Fruit fly (Drosophila melanogaster) whole organism, embryonic: ENCODE measurements around the gene Chd64.
A peak's percentile ranks its signal among the peaks of the same experiment; 100 is the strongest.

Source experiments
- Bdp1 ChIP-seq: fragments of 200-800 bp; sonication (Bioruptor generic); optimal IDR thresholded peaks from 3 replicates; lab custom pipeline; 2016; ENCODE audit warnings: missing biosample characterization, missing genetic modification characterization
- CG13296 ChIP-seq: fragments of 200-800 bp; sonication (Bioruptor generic); optimal IDR thresholded peaks from 3 replicates; lab custom pipeline; 2018; ENCODE audit warnings: missing biosample characterization, mild to moderate bottlenecking, missing genetic modification characterization
- CG13424 ChIP-seq: fragments of 200-800 bp; sonication (Bioruptor generic); optimal IDR thresholded peaks from 2 replicates; lab custom pipeline; 2019; ENCODE audit warnings: missing biosample characterization, mild to moderate bottlenecking, missing genetic modification characterization, moderate library complexity
- CG14441 ChIP-seq: fragments of 200-800 bp; sonication (Bioruptor generic); IDR thresholded peaks from 2 replicates; pipeline ENCODE4 v1.3.6; 2022; ENCODE audit warnings: missing biosample characterization, missing genetic modification characterization
- CG15269 ChIP-seq: fragments of 200-800 bp; sonication (Bioruptor generic); optimal IDR thresholded peaks from 2 replicates; lab custom pipeline; 2018; ENCODE audit warnings: missing biosample characterization, mild to moderate bottlenecking, missing genetic modification characterization, moderate library complexity
- CG15696 ChIP-seq: fragments of 200-800 bp; sonication (Bioruptor generic); optimal IDR thresholded peaks from 2 replicates; lab custom pipeline; 2019; ENCODE audit warnings: missing biosample characterization, mild to moderate bottlenecking, missing genetic modification characterization, moderate library complexity
- CG3065 ChIP-seq: fragments of 200-800 bp; sonication (Bioruptor generic); optimal IDR thresholded peaks from 2 replicates; lab custom pipeline; 2016; ENCODE audit warnings: missing biosample characterization, missing genetic modification characterization
- CG3407 ChIP-seq: fragments of 200-800 bp; sonication (Bioruptor generic); optimal IDR thresholded peaks from 2 replicates; lab custom pipeline; 2018; ENCODE audit warnings: missing biosample characterization, mild to moderate bottlenecking, missing genetic modification characterization
- CG3995 ChIP-seq: fragments of 200-800 bp; sonication (Bioruptor generic); optimal IDR thresholded peaks from 3 replicates; lab custom pipeline; 2016; ENCODE audit warnings: missing biosample characterization, missing genetic modification characterization
- CG4820 ChIP-seq: fragments of 200-800 bp; sonication (Bioruptor generic); optimal IDR thresholded peaks from 3 replicates; lab custom pipeline; 2016; ENCODE audit warnings: missing biosample characterization, missing genetic modification characterization
- CG6654 ChIP-seq: fragments of 200-800 bp; sonication (Bioruptor generic); optimal IDR thresholded peaks from 2 replicates; lab custom pipeline; 2017; ENCODE audit warnings: missing biosample characterization, mild to moderate bottlenecking, missing genetic modification characterization
- CG7372 ChIP-seq: fragments of 200-800 bp; sonication (Bioruptor generic); IDR thresholded peaks from 2 replicates; pipeline ENCODE4 v1.3.6; 2022; ENCODE audit warnings: missing biosample characterization, missing genetic modification characterization
- CG8089 ChIP-seq: fragments of 200-800 bp; sonication (Bioruptor generic); optimal IDR thresholded peaks from 3 replicates; lab custom pipeline; 2016; ENCODE audit warnings: missing biosample characterization, missing genetic modification characterization
- CG8290 ChIP-seq, 3 experiments: fragments of 200-800 bp; sonication (Bioruptor generic); optimal IDR thresholded peaks; 2 replicates each; lab custom pipeline; 2016 to 2019; ENCODE audit warnings: missing biosample characterization in 3 of 3, missing genetic modification characterization in 3 of 3, mild to moderate bottlenecking in 2 of 3, moderate library complexity in 1 of 3
- D ChIP-seq, 2 experiments: fragments of 200-800 bp in 1 of 2; fragments of >200 bp in 1 of 2; sonication (Bioruptor generic) in 1 of 2; optimal IDR thresholded peaks; 2 replicates in 1 of 2; 3 replicates in 1 of 2; lab custom pipeline; 2017; ENCODE audit warnings: mild to moderate bottlenecking in 1 of 2, missing biosample characterization in 1 of 2, missing genetic modification characterization in 1 of 2, missing genetic modification reagents in 1 of 2
- D19A ChIP-seq: fragments of 200-800 bp; optimal IDR thresholded peaks from 3 replicates; lab custom pipeline; 2019; ENCODE audit warnings: missing biosample characterization, mild to moderate bottlenecking, missing genetic modification characterization, moderate library complexity
- Doc2 ChIP-seq: fragments of 200-800 bp; sonication (Bioruptor generic); IDR thresholded peaks from 2 replicates; pipeline ENCODE4 v1.3.6; 2022; ENCODE audit warnings: missing biosample characterization, missing genetic modification characterization
- Fer1 ChIP-seq: fragments of 200-800 bp; sonication (Bioruptor generic); optimal IDR thresholded peaks from 2 replicates; lab custom pipeline; 2017; ENCODE audit warnings: missing biosample characterization, mild to moderate bottlenecking, missing genetic modification characterization
- Hmr ChIP-seq: fragments of 200-800 bp; sonication (Bioruptor generic); optimal IDR thresholded peaks from 3 replicates; lab custom pipeline; 2017; ENCODE audit warnings: mild to moderate bottlenecking, missing biosample characterization, missing genetic modification reagents, missing genetic modification characterization
- Nf-YB ChIP-seq: fragments of 200-800 bp; sonication (Bioruptor generic); optimal IDR thresholded peaks from 3 replicates; lab custom pipeline; 2019; ENCODE audit warnings: missing biosample characterization, mild to moderate bottlenecking, missing genetic modification characterization, moderate library complexity
- Oaz ChIP-seq: fragments of 200-800 bp; sonication (Bioruptor generic); IDR thresholded peaks from 2 replicates; pipeline ENCODE4 v1.3.6; 2022; ENCODE audit warnings: missing biosample characterization, missing genetic modification characterization
- Rx ChIP-seq: fragments of 200-800 bp; sonication (Bioruptor generic); IDR thresholded peaks from 2 replicates; pipeline ENCODE4 v1.3.6; 2022; ENCODE audit warnings: missing biosample characterization, missing genetic modification characterization
- Scr ChIP-seq: fragments of 200-800 bp; sonication (Bioruptor generic); IDR thresholded peaks from 2 replicates; pipeline ENCODE4 v1.3.6; 2022; ENCODE audit warnings: missing biosample characterization, missing genetic modification characterization; ENCODE audit not compliant: partially characterized antibody
- Tbp ChIP-seq: fragments of >200 bp; optimal IDR thresholded peaks from 2 replicates; lab custom pipeline; 2018; ENCODE audit warnings: missing biosample characterization, missing genetic modification characterization
- ato ChIP-seq: fragments of 200-800 bp; sonication (Bioruptor generic); IDR thresholded peaks from 2 replicates; pipeline ENCODE4 v1.3.6; 2022; ENCODE audit warnings: missing biosample characterization, missing genetic modification characterization; ENCODE audit not compliant: partially characterized antibody
- az2 ChIP-seq: fragments of 200-800 bp; sonication (Bioruptor generic); optimal IDR thresholded peaks from 3 replicates; lab custom pipeline; 2016; ENCODE audit warnings: missing biosample characterization, missing genetic modification characterization
- chif ChIP-seq, 2 experiments: fragments of 200-800 bp; sonication (Bioruptor generic); optimal IDR thresholded peaks; 3 replicates each; lab custom pipeline; 2016; ENCODE audit warnings: missing biosample characterization in 2 of 2, missing genetic modification characterization in 2 of 2
- chm ChIP-seq: fragments of 200-800 bp; sonication (Bioruptor generic); IDR thresholded peaks from 2 replicates; pipeline ENCODE4 v1.3.6; 2022; ENCODE audit warnings: missing biosample characterization, missing genetic modification characterization
- danr ChIP-seq: fragments of 200-800 bp; sonication (Bioruptor generic); IDR thresholded peaks from 2 replicates; pipeline ENCODE4 v1.3.6; 2022; ENCODE audit warnings: missing biosample characterization, missing genetic modification characterization
- dimm ChIP-seq: fragments of 200-800 bp; sonication (Bioruptor generic); IDR thresholded peaks from 2 replicates; pipeline ENCODE4 v1.3.6; 2022; ENCODE audit warnings: missing biosample characterization, missing genetic modification characterization
- dm ChIP-seq: fragments of 200-800 bp; sonication (Bioruptor generic); optimal IDR thresholded peaks from 3 replicates; lab custom pipeline; 2016; ENCODE audit warnings: missing biosample characterization, missing genetic modification characterization
- dysf ChIP-seq: fragments of 200-800 bp; sonication (Bioruptor generic); IDR thresholded peaks from 3 replicates; pipeline ENCODE4 v1.3.6; 2022; ENCODE audit warnings: missing biosample characterization, missing genetic modification characterization
- emc ChIP-seq: fragments of 200-800 bp; sonication (Bioruptor generic); optimal IDR thresholded peaks from 2 replicates; lab custom pipeline; 2016; ENCODE audit warnings: missing biosample characterization, missing genetic modification characterization
- exex ChIP-seq: fragments of 200-800 bp; sonication (Bioruptor generic); optimal IDR thresholded peaks from 4 replicates; lab custom pipeline; 2018; ENCODE audit warnings: missing biosample characterization, mild to moderate bottlenecking, missing genetic modification characterization, moderate library complexity
- fu2 ChIP-seq: fragments of 200-800 bp; sonication (Bioruptor generic); optimal IDR thresholded peaks from 2 replicates; lab custom pipeline; 2016; ENCODE audit warnings: missing biosample characterization, missing genetic modification characterization
- gem ChIP-seq: fragments of 200-800 bp; sonication (Bioruptor generic); optimal IDR thresholded peaks from 2 replicates; lab custom pipeline; 2019; ENCODE audit warnings: missing biosample characterization, mild to moderate bottlenecking, missing genetic modification characterization, moderate library complexity
- hbn ChIP-seq: fragments of 200-800 bp; sonication (Bioruptor generic); IDR thresholded peaks from 2 replicates; pipeline ENCODE4 v1.3.6; 2022; ENCODE audit warnings: missing biosample characterization, missing genetic modification characterization; ENCODE audit not compliant: partially characterized antibody
- jigr1 ChIP-seq: fragments of 200-800 bp; sonication (Bioruptor generic); IDR thresholded peaks from 3 replicates; pipeline ENCODE4 v1.3.6; 2022; ENCODE audit warnings: missing biosample characterization, missing genetic modification characterization
- kay ChIP-seq: fragments of 200-800 bp; sonication (Bioruptor generic); optimal IDR thresholded peaks from 2 replicates; lab custom pipeline; 2016; ENCODE audit warnings: missing biosample characterization, missing genetic modification characterization
- oc ChIP-seq: fragments of 200-800 bp; sonication (Bioruptor generic); optimal IDR thresholded peaks from 2 replicates; lab custom pipeline; 2018; ENCODE audit warnings: missing biosample characterization, mild to moderate bottlenecking, missing genetic modification characterization, moderate library complexity
- onecut ChIP-seq: fragments of 200-800 bp; sonication (Bioruptor generic); IDR thresholded peaks from 2 replicates; pipeline ENCODE4 v1.3.6; 2022; ENCODE audit warnings: missing biosample characterization, missing genetic modification characterization
- pb ChIP-seq: fragments of 200-800 bp; sonication (Bioruptor generic); optimal IDR thresholded peaks from 3 replicates; lab custom pipeline; 2016; ENCODE audit warnings: missing biosample characterization, missing genetic modification characterization
- pfk ChIP-seq: fragments of 200-800 bp; sonication (Bioruptor generic); optimal IDR thresholded peaks from 2 replicates; lab custom pipeline; 2018; ENCODE audit warnings: missing biosample characterization, mild to moderate bottlenecking, missing genetic modification characterization, moderate library complexity
- sens-2 ChIP-seq: fragments of 200-800 bp; sonication (Bioruptor generic); IDR thresholded peaks from 2 replicates; pipeline ENCODE4 v1.3.6; 2022; ENCODE audit warnings: missing biosample characterization, missing genetic modification characterization
- slp2 ChIP-seq: fragments of 200-800 bp; sonication (Bioruptor generic); optimal IDR thresholded peaks from 2 replicates; lab custom pipeline; 2016; ENCODE audit warnings: missing biosample characterization, missing genetic modification characterization
- stc ChIP-seq: fragments of 200-800 bp; sonication (Bioruptor generic); IDR thresholded peaks from 2 replicates; pipeline ENCODE4 v1.3.6; 2022; ENCODE audit warnings: missing biosample characterization, missing genetic modification characterization
- wek ChIP-seq: fragments of 200-800 bp; sonication (Bioruptor generic); optimal IDR thresholded peaks from 3 replicates; lab custom pipeline; 2018; ENCODE audit warnings: missing biosample characterization, mild to moderate bottlenecking, missing genetic modification characterization, moderate library complexity
- zen ChIP-seq: fragments of 200-800 bp; sonication (Bioruptor generic); optimal IDR thresholded peaks from 3 replicates; lab custom pipeline; 2018; ENCODE audit warnings: missing biosample characterization, mild to moderate bottlenecking, missing genetic modification characterization, moderate library complexity

The Chd64 gene

DNA sequence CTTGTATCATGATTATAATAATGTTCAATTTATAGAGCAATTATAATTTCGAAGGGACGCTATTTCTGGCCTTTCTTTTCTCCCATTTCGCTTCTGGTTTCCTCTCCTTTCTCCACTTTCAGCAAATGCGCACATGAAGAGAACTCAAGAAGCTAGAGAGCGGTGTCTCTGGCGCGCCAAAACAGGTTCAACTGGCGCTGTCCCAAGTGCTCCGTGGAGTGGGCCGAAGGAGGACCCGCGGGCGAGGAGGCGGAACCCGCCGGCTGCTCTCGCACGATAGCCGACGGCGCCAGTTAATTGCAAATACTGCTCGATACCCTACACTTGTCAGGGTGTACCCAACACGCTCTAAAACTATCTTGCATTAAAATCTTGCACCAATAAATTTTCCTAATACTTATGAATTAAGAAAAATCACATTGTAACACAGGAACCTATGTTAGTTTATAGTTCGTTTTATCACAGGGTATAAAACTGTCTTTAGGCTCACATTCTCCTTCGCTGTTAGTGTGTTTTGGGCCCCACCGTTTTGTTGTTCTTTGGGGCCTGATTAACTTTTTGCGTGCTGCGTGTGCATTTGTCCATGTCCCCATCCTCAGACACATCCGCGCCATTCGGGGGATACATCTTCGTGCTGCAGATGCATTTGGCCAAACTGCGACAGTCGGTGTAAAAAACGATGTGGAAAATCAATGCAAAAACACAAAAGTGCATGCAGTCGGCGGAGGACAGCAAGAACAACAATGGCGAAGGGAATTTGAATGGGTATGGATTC is 51.8 kb downstream of the Chd64 start (continued):
- TF ChIP-seq CG15269 (tag; lab: Kevin White, UChicago) (peak; percentile 92), CG13296 (GFP tag; lab: Kevin White, UChicago) (peak; percentile 79), CG7372 (GFP tag; lab: Robert Waterston, UW) (peak; percentile 88), zen (tag; lab: Kevin White, UChicago) (peak; percentile 45), CG15696 (tag; lab: Kevin White, UChicago) (peak; percentile 18), emc (peak; percentile 84), Rx (GFP tag; lab: Robert Waterston, UW) (peak; percentile 86), pb (GFP tag; lab: Kevin White, UChicago) (peak; percentile 88), Scr (no peak), gem (tag; lab: Kevin White, UChicago) (peak; percentile 90), CG4820 (peak; percentile 78), Oaz (GFP tag; lab: Robert Waterston, UW) (peak; percentile 90), CG8290 (GFP tag; optimal IDR thresholded peaks at IDR 0.05; lab: Kevin White, UChicago) (no peak), CG8290 (tag; optimal IDR thresholded peaks at IDR 0.05; lab: Kevin White, UChicago) (peak in 1 of 2 experiments; percentile 96), Fer1 (GFP tag; lab: Kevin White, UChicago) (peak; percentile 83), chif (GFP tag; optimal IDR thresholded peaks at IDR 0.05; lab: Kevin White, UChicago) (peak; percentile 90 to 91), Bdp1 (GFP tag; lab: Kevin White, UChicago) (peak; percentile 68), jigr1 (GFP tag; lab: Robert Waterston, UW) (peak; percentile 88; the same call in 2 of the 3 replicates), kay (GFP tag; lab: Kevin White, UChicago) (no peak), fu2 (GFP tag; lab: Kevin White, UChicago) (peak; percentile 89), Nf-YB (GFP tag; lab: Kevin White, UChicago) (peak; percentile 59), dimm (GFP tag; lab: Robert Waterston, UW) (peak; percentile 86), az2 (peak; percentile 85), Hmr (GFP tag; lab: Kevin White, UChicago) (peak; percentile 88), D19A (tag; lab: Kevin White, UChicago) (no peak), dysf (GFP tag; lab: Robert Waterston, UW) (peak; percentile 96), exex (tag; lab: Kevin White, UChicago) (peak; percentile 56), CG14441 (GFP tag; lab: Robert Waterston, UW) (peak; percentile 90), pfk (GFP tag; lab: Kevin White, UChicago) (no peak), D (optimal IDR thresholded peaks at IDR 0.05; lab: Kevin White, UChicago) (no peak), D (GFP tag; optimal IDR thresholded peaks at IDR 0.05; lab: Kevin White, UChicago) (peak; percentile 59), CG13424 (peak; percentile 90), danr (GFP tag; lab: Robert Waterston, UW) (peak; percentile 89), wek (GFP tag; lab: Kevin White, UChicago) (peak; percentile 22), CG3065 (peak; percentile 65), stc (GFP tag; lab: Robert Waterston, UW) (peak; percentile 91), dm (GFP tag; lab: Kevin White, UChicago) (peak; percentile 85), sens-2 (GFP tag; lab: Robert Waterston, UW) (peak; percentile 88), ato (GFP tag; lab: Robert Waterston, UW) (no peak), CG3995 (GFP tag; lab: Kevin White, UChicago) (peak; percentile 59), onecut (GFP tag; lab: Robert Waterston, UW) (peak; percentile 75), hbn (GFP tag; lab: Robert Waterston, UW) (no peak), CG3407 (peak; percentile 62), CG6654 (GFP tag; lab: Kevin White, UChicago) (peak; percentile 69), slp2 (peak; percentile 87), Doc2 (GFP tag; lab: Robert Waterston, UW) (peak; percentile 60; the same call in 1 of the 2 replicates), Tbp (GFP tag; lab: Kevin White, UChicago) (no peak), oc (tag; lab: Kevin White, UChicago) (peak; percentile 90), CG8089 (GFP tag; lab: Kevin White, UChicago) (peak; percentile 86), chm (GFP tag; lab: Robert Waterston, UW) (no peak)
